Fruit fly (Drosophila melanogaster): ENCODE measurements around the gene Fur1.
A peak's percentile ranks its signal among the peaks of the same experiment; 100 is the strongest.

dm6 chr3R:25515450-25516288, 42.8 kb upstream of the Fur1 start, which contains the start of gene msi:
- TF ChIP-seq CG8478 (optimal IDR thresholded peaks at IDR 0.05): peak; percentile 59
- TF ChIP-seq usp (GFP tag; optimal IDR thresholded peaks at IDR 0.05): no peak
- no peak for TF ChIP-seq psq (optimal IDR thresholded peaks at IDR 0.05)
- TF ChIP-seq EcR (GFP tag; optimal IDR thresholded peaks at IDR 0.05): no peak
- TF ChIP-seq Dll (optimal IDR thresholded peaks at IDR 0.05): peak; percentile 71

Measured in whole organism.